Fruit fly (Drosophila melanogaster) whole organism, embryonic: Measurements from ENCODE around the gene RhoGDI.

Source experiments
- CG1024 ChIP-seq: fragments of 200-800 bp; sonication (Bioruptor generic); IDR thresholded peaks from 2 replicates; pipeline ENCODE4 v1.3.6; 2022; ENCODE audit warnings: missing biosample characterization, missing genetic modification characterization
- CG10274 ChIP-seq: fragments of 200-800 bp; sonication (Bioruptor generic); optimal IDR thresholded peaks from 3 replicates; lab custom pipeline; 2017; ENCODE audit warnings: missing biosample characterization, mild to moderate bottlenecking, missing genetic modification characterization
- CG10462 ChIP-seq: fragments of 200-800 bp; sonication (Bioruptor generic); optimal IDR thresholded peaks from 2 replicates; lab custom pipeline; 2016; ENCODE audit warnings: missing biosample characterization, missing genetic modification characterization
- CG10565 ChIP-seq: fragments of 200-800 bp; sonication (Bioruptor generic); optimal IDR thresholded peaks from 3 replicates; lab custom pipeline; 2016; ENCODE audit warnings: missing biosample characterization, mild to moderate bottlenecking, missing genetic modification characterization
- CG11560 ChIP-seq: fragments of 200-800 bp; sonication (Bioruptor generic); IDR thresholded peaks from 3 replicates; pipeline ENCODE4 v1.3.6; 2022; ENCODE audit warnings: missing biosample characterization, missing genetic modification characterization
- CG1233 ChIP-seq: fragments of 200-800 bp; sonication (Bioruptor generic); optimal IDR thresholded peaks from 4 replicates; lab custom pipeline; 2018; ENCODE audit warnings: missing biosample characterization, mild to moderate bottlenecking, missing genetic modification characterization
- CG1603 ChIP-seq: fragments of 200-800 bp; sonication (Bioruptor generic); optimal IDR thresholded peaks from 2 replicates; lab custom pipeline; 2019; ENCODE audit warnings: missing biosample characterization, mild to moderate bottlenecking, missing genetic modification characterization, moderate library complexity
- CG1647 ChIP-seq: fragments of 200-800 bp; sonication (Bioruptor generic); optimal IDR thresholded peaks from 3 replicates; lab custom pipeline; 2016; ENCODE audit warnings: missing biosample characterization, missing genetic modification characterization
- CG17186 ChIP-seq: fragments of 200-800 bp; sonication (Bioruptor generic); optimal IDR thresholded peaks from 3 replicates; lab custom pipeline; 2017; ENCODE audit warnings: missing biosample characterization, missing genetic modification reagents, missing genetic modification characterization
- CG31224 ChIP-seq: fragments of 200-800 bp; sonication (Bioruptor generic); IDR thresholded peaks from 2 replicates; pipeline ENCODE4 v1.3.6; 2022; ENCODE audit warnings: missing biosample characterization, missing genetic modification characterization
- CG31388 ChIP-seq: fragments of 200-800 bp; sonication (Bioruptor generic); optimal IDR thresholded peaks from 2 replicates; lab custom pipeline; 2016; ENCODE audit warnings: missing biosample characterization, missing genetic modification characterization
- CG3281 ChIP-seq: fragments of 200-800 bp; sonication (Bioruptor generic); optimal IDR thresholded peaks from 3 replicates; lab custom pipeline; 2017; ENCODE audit warnings: missing biosample characterization, mild to moderate bottlenecking, missing genetic modification characterization
- CG3995 ChIP-seq: fragments of 200-800 bp; sonication (Bioruptor generic); optimal IDR thresholded peaks from 3 replicates; lab custom pipeline; 2016; ENCODE audit warnings: missing biosample characterization, missing genetic modification characterization
- CG4360 ChIP-seq: fragments of 200-800 bp; sonication (Bioruptor generic); IDR thresholded peaks from 2 replicates; pipeline ENCODE4 v1.3.6; 2022; ENCODE audit warnings: missing biosample characterization, missing genetic modification characterization
- CG4854 ChIP-seq: fragments of 200-800 bp; sonication (Bioruptor generic); optimal IDR thresholded peaks from 2 replicates; lab custom pipeline; 2016; ENCODE audit warnings: missing biosample characterization, missing genetic modification characterization, inconsistent platforms
- CG6654 ChIP-seq: fragments of 200-800 bp; sonication (Bioruptor generic); optimal IDR thresholded peaks from 2 replicates; lab custom pipeline; 2017; ENCODE audit warnings: missing biosample characterization, mild to moderate bottlenecking, missing genetic modification characterization
- CG6854 ChIP-seq: fragments of 200-800 bp; sonication (Bioruptor generic); optimal IDR thresholded peaks from 3 replicates; lab custom pipeline; 2017; ENCODE audit warnings: missing biosample characterization, mild to moderate bottlenecking, missing genetic modification characterization
- CG7745 ChIP-seq: fragments of 200-800 bp; sonication (Bioruptor generic); optimal IDR thresholded peaks from 2 replicates; lab custom pipeline; 2018; ENCODE audit warnings: missing biosample characterization, mild to moderate bottlenecking, missing genetic modification characterization, moderate library complexity
- CG8290 ChIP-seq, 3 experiments: fragments of 200-800 bp; sonication (Bioruptor generic); optimal IDR thresholded peaks; 2 replicates each; lab custom pipeline; 2016 to 2019; ENCODE audit warnings: missing biosample characterization in 3 of 3, missing genetic modification characterization in 3 of 3, mild to moderate bottlenecking in 2 of 3, moderate library complexity in 1 of 3
- CG8359 ChIP-seq: fragments of 200-800 bp; sonication (Bioruptor generic); optimal IDR thresholded peaks from 2 replicates; lab custom pipeline; 2017; ENCODE audit warnings: missing biosample characterization, mild to moderate bottlenecking, missing genetic modification characterization, borderline replicate concordance
- CG9797 ChIP-seq: fragments of 200-800 bp; sonication (Bioruptor generic); optimal IDR thresholded peaks from 3 replicates; lab custom pipeline; 2018; ENCODE audit warnings: missing biosample characterization, mild to moderate bottlenecking, missing genetic modification characterization
- Gsc ChIP-seq: fragments of 200-800 bp; sonication (Bioruptor generic); IDR thresholded peaks from 2 replicates; pipeline ENCODE4 v1.3.6; 2022; ENCODE audit warnings: missing biosample characterization, missing genetic modification characterization
- H2.0 ChIP-seq: fragments of 200-800 bp; sonication (Bioruptor generic); IDR thresholded peaks from 2 replicates; pipeline ENCODE4 v1.3.6; 2022; ENCODE audit warnings: missing biosample characterization, missing genetic modification characterization
- Hand ChIP-seq: fragments of 200-800 bp; sonication (Bioruptor generic); optimal IDR thresholded peaks from 2 replicates; lab custom pipeline; 2017; ENCODE audit warnings: mild to moderate bottlenecking, missing biosample characterization, missing genetic modification reagents, missing genetic modification characterization
- Hsf ChIP-seq: fragments of 200-800 bp; sonication (Bioruptor generic); optimal IDR thresholded peaks from 3 replicates; lab custom pipeline; 2016; ENCODE audit warnings: missing biosample characterization, missing genetic modification characterization
- MTF-1 ChIP-seq: fragments of 200-800 bp; sonication (Bioruptor generic); optimal IDR thresholded peaks from 2 replicates; lab custom pipeline; 2018; ENCODE audit warnings: missing biosample characterization, mild to moderate bottlenecking, missing genetic modification characterization, borderline replicate concordance
- Max ChIP-seq: fragments of 200-800 bp; sonication (Bioruptor generic); optimal IDR thresholded peaks from 2 replicates; lab custom pipeline; 2016; ENCODE audit warnings: missing biosample characterization, mild to moderate bottlenecking, missing genetic modification characterization
- Myb ChIP-seq: fragments of 200-800 bp; sonication (Bioruptor generic); optimal IDR thresholded peaks from 2 replicates; lab custom pipeline; 2016; ENCODE audit warnings: missing biosample characterization, missing genetic modification characterization
- PHDP ChIP-seq: fragments of 200-800 bp; sonication (Bioruptor generic); optimal IDR thresholded peaks from 3 replicates; lab custom pipeline; 2018; ENCODE audit warnings: missing biosample characterization, mild to moderate bottlenecking, missing genetic modification characterization, moderate library complexity
- Rfx ChIP-seq: fragments of 200-800 bp; sonication (Bioruptor generic); IDR thresholded peaks from 2 replicates; pipeline ENCODE4 v1.3.6; 2022; ENCODE audit warnings: missing biosample characterization, missing genetic modification characterization
- Sry-δ ChIP-seq: fragments of 200-800 bp; sonication (Bioruptor generic); optimal IDR thresholded peaks from 2 replicates; lab custom pipeline; 2016; ENCODE audit warnings: missing biosample characterization, missing genetic modification characterization
- cad ChIP-seq: fragments of >200 bp; optimal IDR thresholded peaks from 2 replicates; lab custom pipeline; 2017; ENCODE audit warnings: missing biosample characterization, missing genetic modification characterization
- ci ChIP-seq: fragments of 200-800 bp; sonication (Bioruptor generic); IDR thresholded peaks from 3 replicates; pipeline ENCODE4 v1.3.6; 2022; ENCODE audit warnings: missing biosample characterization, missing genetic modification characterization
- crol ChIP-seq: fragments of 200-800 bp; sonication (Bioruptor generic); IDR thresholded peaks from 2 replicates; pipeline ENCODE4 v1.3.6; 2022; ENCODE audit warnings: missing biosample characterization, missing genetic modification characterization
- dmrt11E ChIP-seq: fragments of 200-800 bp; sonication (Bioruptor generic); optimal IDR thresholded peaks from 3 replicates; lab custom pipeline; 2018; ENCODE audit warnings: missing biosample characterization, mild to moderate bottlenecking, missing genetic modification characterization, moderate library complexity
- en ChIP-seq: fragments of 200-800 bp; sonication (Bioruptor generic); optimal IDR thresholded peaks from 2 replicates; lab custom pipeline; 2016; ENCODE audit warnings: missing biosample characterization, missing genetic modification characterization
- ewg ChIP-seq: fragments of 200-800 bp; sonication (Bioruptor generic); optimal IDR thresholded peaks from 3 replicates; lab custom pipeline; 2017; ENCODE audit warnings: mild to moderate bottlenecking, missing biosample characterization, missing genetic modification reagents, missing genetic modification characterization
- gro ChIP-seq: fragments of 200-800 bp; sonication (Bioruptor generic); optimal IDR thresholded peaks from 2 replicates; lab custom pipeline; 2016; ENCODE audit warnings: missing biosample characterization, missing genetic modification characterization
- hkb ChIP-seq, 2 experiments: fragments of 200-800 bp in 1 of 2; fragments of >200 bp in 1 of 2; sonication (Bioruptor generic) in 1 of 2; IDR thresholded peaks in 1 of 2; optimal IDR thresholded peaks in 1 of 2; 2 replicates each; pipeline versions ENCODE4 v1.3.6 to Lab custom; 2017 to 2022; ENCODE audit warnings: missing biosample characterization in 1 of 2, missing genetic modification characterization in 1 of 2
- hth ChIP-seq: fragments of >200 bp; optimal IDR thresholded peaks from 2 replicates; lab custom pipeline; 2017; ENCODE audit warnings: inconsistent platforms
- kah ChIP-seq: fragments of 200-800 bp; sonication (Bioruptor generic); optimal IDR thresholded peaks from 2 replicates; lab custom pipeline; 2018; ENCODE audit warnings: missing biosample characterization, mild to moderate bottlenecking, missing genetic modification characterization
- klu ChIP-seq: fragments of 200-800 bp; sonication (Bioruptor generic); IDR thresholded peaks from 2 replicates; pipeline ENCODE4 v1.3.6; 2022; ENCODE audit warnings: missing biosample characterization, missing genetic modification characterization
- p53 ChIP-seq: fragments of 200-800 bp; sonication (Bioruptor generic); optimal IDR thresholded peaks from 2 replicates; lab custom pipeline; 2016; ENCODE audit warnings: missing biosample characterization, missing genetic modification characterization
- pb ChIP-seq: fragments of 200-800 bp; sonication (Bioruptor generic); optimal IDR thresholded peaks from 3 replicates; lab custom pipeline; 2016; ENCODE audit warnings: missing biosample characterization, missing genetic modification characterization
- ranshi ChIP-seq: fragments of 200-800 bp; sonication (Bioruptor generic); IDR thresholded peaks from 2 replicates; pipeline ENCODE4 v1.3.6; 2022; ENCODE audit warnings: missing biosample characterization, missing genetic modification characterization
- scrt ChIP-seq: fragments of 200-800 bp; sonication (Bioruptor generic); optimal IDR thresholded peaks from 2 replicates; lab custom pipeline; 2018; ENCODE audit warnings: missing biosample characterization, mild to moderate bottlenecking, missing genetic modification characterization, moderate library complexity
- sisA ChIP-seq: fragments of 200-800 bp; sonication (Bioruptor generic); IDR thresholded peaks from 2 replicates; pipeline ENCODE4 v1.3.6; 2022; ENCODE audit warnings: missing biosample characterization, missing genetic modification characterization
- slp2 ChIP-seq: fragments of 200-800 bp; sonication (Bioruptor generic); optimal IDR thresholded peaks from 2 replicates; lab custom pipeline; 2016; ENCODE audit warnings: missing biosample characterization, missing genetic modification characterization
- tio ChIP-seq: fragments of 200-800 bp; sonication (Bioruptor generic); optimal IDR thresholded peaks from 2 replicates; lab custom pipeline; 2017; ENCODE audit warnings: missing biosample characterization, missing genetic modification characterization, inconsistent platforms

The RhoGDI gene

DNA sequence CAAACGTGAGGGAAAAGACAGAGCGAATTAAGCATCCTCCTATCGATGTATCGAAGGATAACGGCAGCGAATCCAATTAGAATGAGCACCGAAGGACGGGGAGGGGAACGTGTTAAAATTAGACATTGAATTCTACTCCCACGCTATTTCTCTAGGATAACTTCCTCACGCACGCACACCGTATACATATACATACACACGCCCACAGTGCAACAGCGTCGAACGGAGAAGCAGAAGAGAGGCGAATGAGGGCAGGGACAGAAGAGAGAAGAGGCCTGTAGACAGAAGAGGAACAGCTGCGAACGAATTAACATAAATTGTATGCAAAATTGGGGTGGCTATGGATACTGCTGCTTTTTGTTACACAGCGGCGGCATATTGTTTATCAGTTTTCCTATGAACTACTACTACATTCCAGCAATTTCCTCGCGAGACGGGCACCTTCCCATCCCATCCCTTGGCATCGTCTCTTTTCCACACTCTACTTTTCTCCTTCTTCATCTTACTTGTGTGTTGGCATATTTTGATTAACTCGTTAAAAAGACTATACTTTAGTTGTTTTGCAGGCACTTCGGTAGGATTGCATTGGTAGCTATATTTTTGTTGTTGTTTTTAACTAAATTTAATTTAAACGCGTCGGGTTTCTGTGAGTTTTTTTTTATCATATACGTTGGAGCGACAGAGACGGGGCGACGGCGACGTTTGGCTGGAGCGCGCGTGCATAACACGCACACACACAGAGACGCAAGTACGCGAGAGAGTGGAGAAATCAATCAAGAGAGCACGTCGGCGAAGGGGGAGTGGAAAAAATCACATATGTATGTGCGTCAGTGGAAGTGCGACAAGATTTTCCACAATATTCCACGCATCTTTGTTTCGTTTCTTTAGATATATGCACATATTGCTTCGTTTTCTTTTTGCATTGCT is 20.1 kb upstream of the RhoGDI start (continued):
- peak; percentile 35; the same call in 2 of the 3 replicates for TF ChIP-seq ci (GFP tag; lab: Robert Waterston, UW)
- no peak for TF ChIP-seq CG6654 (GFP tag; lab: Kevin White, UChicago)
- TF ChIP-seq en (GFP tag; lab: Kevin White, UChicago): no peak
- peak; percentile 11 for TF ChIP-seq gro (GFP tag; lab: Kevin White, UChicago)
- no peak for TF ChIP-seq CG8359 (GFP tag; lab: Kevin White, UChicago)
- no peak for TF ChIP-seq ewg (GFP tag; lab: Kevin White, UChicago)
- TF ChIP-seq Hand: peak; percentile 49
- TF ChIP-seq CG10462 (GFP tag; lab: Kevin White, UChicago): no peak
- no peak for TF ChIP-seq CG10565 (GFP tag; lab: Kevin White, UChicago)
- no peak for TF ChIP-seq CG3995 (GFP tag; lab: Kevin White, UChicago)
- no peak for TF ChIP-seq CG31388 (GFP tag; lab: Kevin White, UChicago)
- peak; percentile 82 for TF ChIP-seq scrt (GFP tag; lab: Kevin White, UChicago)
- no peak for TF ChIP-seq hkb (optimal IDR thresholded peaks at IDR 0.05; lab: Kevin White, UChicago)
- no peak for TF ChIP-seq hkb (GFP tag; IDR thresholded peaks at IDR 0.05; lab: Robert Waterston, UW)
- no peak for TF ChIP-seq CG1233 (GFP tag; lab: Kevin White, UChicago)
- TF ChIP-seq Sry-δ (GFP tag; lab: Kevin White, UChicago): no peak
- TF ChIP-seq pb: no peak
- no peak for TF ChIP-seq Hsf (GFP tag; lab: Kevin White, UChicago)
- TF ChIP-seq cad (GFP tag; lab: Kevin White, UChicago): no peak
- no peak for TF ChIP-seq CG3281 (GFP tag; lab: Kevin White, UChicago)
- TF ChIP-seq PHDP (tag; lab: Kevin White, UChicago): no peak
- TF ChIP-seq CG1647 (GFP tag; lab: Kevin White, UChicago): no peak
- no peak for TF ChIP-seq Gsc (GFP tag; lab: Robert Waterston, UW)
- no peak for TF ChIP-seq CG17186 (GFP tag; lab: Kevin White, UChicago)
- TF ChIP-seq slp2 (GFP tag; lab: Kevin White, UChicago): no peak
- no peak for TF ChIP-seq MTF-1 (GFP tag; lab: Kevin White, UChicago)
- TF ChIP-seq CG1024 (GFP tag; lab: Robert Waterston, UW): no peak
- no peak for TF ChIP-seq CG11560 (tag; lab: Robert Waterston, UW)
- TF ChIP-seq CG7745 (tag; lab: Kevin White, UChicago): no peak
- no peak for TF ChIP-seq H2.0 (GFP tag; lab: Robert Waterston, UW)
- no peak for TF ChIP-seq tio
- no peak for TF ChIP-seq dmrt11E (tag; lab: Kevin White, UChicago)
- TF ChIP-seq crol (GFP tag; lab: Robert Waterston, UW): peak; percentile 99
- TF ChIP-seq Max (GFP tag; lab: Kevin White, UChicago): no peak
- no peak for TF ChIP-seq CG6854 (GFP tag; lab: Kevin White, UChicago)
- no peak for TF ChIP-seq p53 (GFP tag; lab: Kevin White, UChicago)
- TF ChIP-seq CG4854 (GFP tag; lab: Kevin White, UChicago): no peak
- no peak for TF ChIP-seq CG31224 (GFP tag; lab: Robert Waterston, UW)
- TF ChIP-seq kah: no peak
- no peak for TF ChIP-seq sisA (GFP tag; lab: Robert Waterston, UW)
- peak; percentile 17; the same call in 1 of the 2 replicates for TF ChIP-seq Rfx (GFP tag; lab: Robert Waterston, UW)
- no peak for TF ChIP-seq Myb (GFP tag; lab: Kevin White, UChicago)
- no peak for TF ChIP-seq ranshi
- TF ChIP-seq hth: no peak
- TF ChIP-seq CG1603 (tag; lab: Kevin White, UChicago): no peak
- no peak; the same call in 1 of the 2 replicates for TF ChIP-seq CG4360
- no peak for TF ChIP-seq CG9797 (GFP tag; lab: Kevin White, UChicago)
- TF ChIP-seq klu (GFP tag; lab: Robert Waterston, UW): no peak
- TF ChIP-seq CG10274 (GFP tag; lab: Kevin White, UChicago): no peak
- TF ChIP-seq CG8290 (GFP tag; optimal IDR thresholded peaks at IDR 0.05; lab: Kevin White, UChicago): no peak
- TF ChIP-seq CG8290 (tag; optimal IDR thresholded peaks at IDR 0.05; lab: Kevin White, UChicago): peak in 1 of 2 experiments; percentile 4
